Worm (Caenorhabditis elegans) whole organism, midembryonic: ENCODE results near the gene F38B7.17.

ENCODE experiments used
- T22C8.4 ChIP-seq: fragments of 200-800 bp; sonication (Bioruptor generic); IDR thresholded peaks from 2 replicates; pipeline ENCODE4 v1.3.6; 2022; ENCODE audit warnings: missing genetic modification characterization, missing compliant biosample characterization
- flt-1 ChIP-seq: fragments of 200-800 bp; sonication (Bioruptor generic); IDR thresholded peaks from 2 replicates; pipeline ENCODE4 v1.3.6; 2022; ENCODE audit warnings: missing genetic modification characterization, missing compliant biosample characterization
- med-1 ChIP-seq: sonication (generic microtip); optimal IDR thresholded peaks from 2 replicates; lab custom pipeline; 2017; ENCODE audit warnings: missing genetic modification characterization, mild to moderate bottlenecking, missing compliant biosample characterization, antibody characterized with exemption, missing genetic modification reagents; ENCODE audit not compliant: insufficient read depth

DNA sequence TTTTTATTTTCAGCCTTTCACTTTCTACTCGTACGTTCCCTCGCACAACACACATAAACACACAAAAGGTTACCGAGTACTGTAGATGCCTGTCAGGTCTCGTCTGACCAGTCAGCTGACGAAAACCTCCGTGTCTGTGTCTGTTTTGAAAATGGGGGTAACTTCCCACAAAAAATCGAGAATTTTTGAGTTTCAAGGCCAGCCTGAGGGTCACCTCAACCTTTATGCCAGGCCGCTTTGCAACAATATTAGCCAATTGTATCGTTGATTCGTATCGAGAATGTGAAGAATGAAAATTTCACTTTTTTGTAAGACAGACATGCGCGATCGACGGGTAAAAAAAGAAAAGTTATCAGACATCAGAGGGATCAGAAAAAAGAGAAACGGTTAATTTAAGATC is 17.7 kb downstream of the F38B7.17 start:
- TF ChIP-seq med-1 (GFP tag; lab: Kevin White, UChicago), result no peak
- TF ChIP-seq T22C8.4 (GFP tag; lab: Robert Waterston, UW), result no peak
- no peak for TF ChIP-seq flt-1
